Fruit fly (Drosophila melanogaster): ENCODE results near the gene CG12355.

CG12355 gene

dm6 chr3L:15498745-15499144 is 3.4 kb upstream of the CG12355 start, which contains the start of gene CG7275 (continued):
- no peak for TF ChIP-seq CG32767 (GFP tag; IDR thresholded peaks at IDR 0.05)
- no peak for TF ChIP-seq CG9215 (GFP tag; IDR thresholded peaks at IDR 0.05)
- peak; percentile 75 for TF ChIP-seq Ets97D (GFP tag; optimal IDR thresholded peaks at IDR 0.05)
- no peak for TF ChIP-seq CG15073 (GFP tag; optimal IDR thresholded peaks at IDR 0.05)
- TF ChIP-seq fd102C (GFP tag; optimal IDR thresholded peaks at IDR 0.05), result no peak
- no peak for TF ChIP-seq ro (GFP tag; IDR thresholded peaks at IDR 0.05)
- TF ChIP-seq gt (GFP tag; IDR thresholded peaks at IDR 0.05), result no peak
- TF ChIP-seq CG17361 (GFP tag; IDR thresholded peaks at IDR 0.05), result no peak
- TF ChIP-seq scrt (GFP tag; optimal IDR thresholded peaks at IDR 0.05), result no peak
- no peak for TF ChIP-seq hb (GFP tag; IDR thresholded peaks at IDR 0.05; ENCODE audit: partially characterized antibody)
- TF ChIP-seq grau (tag; optimal IDR thresholded peaks at IDR 0.05), result no peak
- TF ChIP-seq Lhr (GFP tag; optimal IDR thresholded peaks at IDR 0.05), result peak; percentile 42
- TF ChIP-seq Ada2b (GFP tag; IDR thresholded peaks at IDR 0.05), result no peak
- peak; percentile 9 for TF ChIP-seq CG17829 (tag; optimal IDR thresholded peaks at IDR 0.05)
- TF ChIP-seq maf-S (GFP tag; optimal IDR thresholded peaks at IDR 0.05), result no peak
- TF ChIP-seq Max (GFP tag; optimal IDR thresholded peaks at IDR 0.05), result peak; percentile 86
- peak; percentile 40 for TF ChIP-seq CG2116 (GFP tag; optimal IDR thresholded peaks at IDR 0.05)
- TF ChIP-seq gsb (GFP tag; IDR thresholded peaks at IDR 0.05), result no peak

dm6 chr3L:15497902-15498301 is 2.6 kb upstream of the CG12355 start, which contains the start of gene CG7276:
CG7276 (plus strand) TSS chr3L:15498202.
- TF ChIP-seq CG11695 (GFP tag; IDR thresholded peaks at IDR 0.05) (no peak), H2.0 (GFP tag; IDR thresholded peaks at IDR 0.05) (no peak), h (optimal IDR thresholded peaks at IDR 0.05) (no peak), cato (GFP tag; optimal IDR thresholded peaks at IDR 0.05; ENCODE audit: borderline replicate concordance) (no peak)

dm6 chr3L:15496274-15496673 is 925 bp upstream of the CG12355 start, which contains the start of gene CG13455:
CG13455 (plus strand) TSS chr3L:15496574.
- TF ChIP-seq MTF-1 (GFP tag; optimal IDR thresholded peaks at IDR 0.05; ENCODE audit: borderline replicate concordance) (no peak), CG12769 (tag; optimal IDR thresholded peaks at IDR 0.05) (no peak), CG1832 (GFP tag; optimal IDR thresholded peaks at IDR 0.05) (no peak)

dm6 chr3L:15494599-15495271 is 614 bp downstream of the CG12355 start:
- TF ChIP-seq vvl (GFP tag; IDR thresholded peaks at IDR 0.05) (0 out of 2 replicates have a peak, but pooled peaks have one; percentile 0), ara (GFP tag; IDR thresholded peaks at IDR 0.05) (peak; percentile 47; the same call in 1 of the 2 replicates), CG2678 (tag; optimal IDR thresholded peaks at IDR 0.05) (peak; percentile 20), prd (optimal IDR thresholded peaks at IDR 0.05) (no peak), prd (GFP tag; IDR thresholded peaks at IDR 0.05) (no peak), CG14965 (GFP tag; optimal IDR thresholded peaks at IDR 0.05; ENCODE audit: borderline replicate concordance) (no peak), CG1024 (GFP tag; IDR thresholded peaks at IDR 0.05) (0 out of 2 replicates have a peak, but pooled peaks have one; percentile 7), lab (GFP tag; optimal IDR thresholded peaks at IDR 0.05) (peak; percentile 25), CG3163 (GFP tag; optimal IDR thresholded peaks at IDR 0.05) (peak; percentile 86), kah (GFP tag; optimal IDR thresholded peaks at IDR 0.05) (peak; percentile 3), nerfin-1 (tag; optimal IDR thresholded peaks at IDR 0.05) (peak; percentile 7), Atf3 (GFP tag; optimal IDR thresholded peaks at IDR 0.05) (no peak), esg (GFP tag; conservative IDR thresholded peaks at IDR 0.05) (no peak), ATbp (GFP tag; optimal IDR thresholded peaks at IDR 0.05) (peak; percentile 35), CG11695 (GFP tag; IDR thresholded peaks at IDR 0.05) (no peak), ato (GFP tag; IDR thresholded peaks at IDR 0.05; ENCODE audit: partially characterized antibody) (0 out of 2 replicates have a peak, but pooled peaks have one; percentile 35), CG10431 (GFP tag; optimal IDR thresholded peaks at IDR 0.05) (peak; percentile 11), Dbx (GFP tag; IDR thresholded peaks at IDR 0.05) (0 out of 3 replicates have a peak, but pooled peaks have one; percentile 35), CG15601 (tag; optimal IDR thresholded peaks at IDR 0.05) (peak; percentile 20), Pdp1 (GFP tag; optimal IDR thresholded peaks at IDR 0.05) (peak in 1 of 2 experiments; percentile 51), CTCF (GFP tag; optimal IDR thresholded peaks at IDR 0.05) (peak; percentile 88), repo (GFP tag; optimal IDR thresholded peaks at IDR 0.05) (no peak), sug (tag; optimal IDR thresholded peaks at IDR 0.05) (peak; percentile 1)
